Worm (Caenorhabditis elegans): ENCODE measurements around the gene Y39A1A.24.

The Y39A1A.24 gene

DNA sequence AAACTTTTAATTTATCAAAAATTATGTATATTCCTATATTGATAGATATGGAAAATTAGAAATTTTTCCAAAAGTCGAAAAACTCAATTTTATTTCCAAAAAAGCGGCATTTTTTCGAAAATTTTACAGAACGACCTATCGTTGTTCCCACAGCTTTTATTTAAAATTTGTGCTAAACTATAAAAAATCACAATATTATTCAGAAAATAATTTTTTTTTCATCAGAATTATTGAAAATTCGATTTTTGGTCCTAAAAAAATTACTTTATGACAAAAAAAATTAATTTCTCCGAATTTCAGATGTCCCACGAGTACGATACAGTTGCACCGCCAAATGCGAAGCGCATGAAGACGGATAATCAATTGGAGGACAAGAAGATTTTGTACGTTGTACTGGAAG lies 36.8 kb downstream of the Y39A1A.24 start, which contains the start of gene emg-1:
emg-1 (plus strand) TSS at position 301 of the 400 bp plus-strand sequence.
- TF ChIP-seq hmbx-1 (tag; optimal IDR thresholded peaks at IDR 0.05), result no peak
- TF ChIP-seq aly-1 (tag; optimal IDR thresholded peaks at IDR 0.05), result no peak
- TF ChIP-seq hmg-4 (GFP tag; optimal IDR thresholded peaks at IDR 0.05), result no peak
- TF ChIP-seq ama-1 (optimal IDR thresholded peaks at IDR 0.05), result no peak
- no peak for TF ChIP-seq ceh-36 (tag; optimal IDR thresholded peaks at IDR 0.05)
- TF ChIP-seq B0310.2 (tag; optimal IDR thresholded peaks at IDR 0.05), result no peak
- TF ChIP-seq sea-1 (GFP tag; conservative IDR thresholded peaks at IDR 0.05), result no peak
- no peak for TF ChIP-seq F13C5.2 (tag; optimal IDR thresholded peaks at IDR 0.05)
- TF ChIP-seq tra-4 (tag; optimal IDR thresholded peaks at IDR 0.05), result no peak
- no peak for TF ChIP-seq ceh-13 (GFP tag; optimal IDR thresholded peaks at IDR 0.05)
- no peak for TF ChIP-seq flt-1 (GFP tag; IDR thresholded peaks at IDR 0.05)
- TF ChIP-seq ets-7 (tag; optimal IDR thresholded peaks at IDR 0.05), result no peak
- no peak for TF ChIP-seq tbx-11 (GFP tag; IDR thresholded peaks at IDR 0.05)

DNA sequence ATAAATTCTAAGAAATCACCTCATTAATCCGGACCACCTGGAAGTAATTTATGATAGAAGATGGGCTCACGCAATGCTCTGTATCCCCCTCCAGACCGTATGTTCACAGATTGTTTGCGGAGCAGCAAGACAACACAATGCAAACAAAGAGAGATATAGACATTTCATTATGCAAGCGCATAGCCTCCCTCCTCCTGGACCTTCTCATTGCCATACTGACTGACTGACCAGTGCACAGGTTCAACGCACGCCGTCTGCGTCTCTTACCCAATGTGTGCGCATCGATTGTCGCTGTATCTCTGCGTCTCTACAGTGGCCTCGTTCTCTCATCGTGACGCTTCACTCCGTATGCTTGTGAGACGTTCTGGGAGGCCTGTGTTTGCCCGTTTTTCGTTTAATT lies 39.2 kb downstream of the Y39A1A.24 start:
- TF ChIP-seq sea-1 (GFP tag; conservative IDR thresholded peaks at IDR 0.05), result no peak
- TF ChIP-seq aly-1 (tag; optimal IDR thresholded peaks at IDR 0.05), result no peak
- peak; percentile 41 for TF ChIP-seq F13C5.2 (tag; optimal IDR thresholded peaks at IDR 0.05)
- TF ChIP-seq ama-1 (optimal IDR thresholded peaks at IDR 0.05), result no peak
- peak; percentile 45 for TF ChIP-seq hmg-4 (GFP tag; optimal IDR thresholded peaks at IDR 0.05)
- peak; percentile 37; the same call in 1 of the 2 replicates for TF ChIP-seq flt-1 (GFP tag; IDR thresholded peaks at IDR 0.05)
- TF ChIP-seq ceh-36 (tag; optimal IDR thresholded peaks at IDR 0.05), result no peak
- TF ChIP-seq scrt-1 (GFP tag; IDR thresholded peaks at IDR 0.05), result no peak
- TF ChIP-seq tra-4 (tag; optimal IDR thresholded peaks at IDR 0.05), result no peak
- TF ChIP-seq ets-7 (tag; optimal IDR thresholded peaks at IDR 0.05), result no peak
- no peak for TF ChIP-seq hnd-1 (tag; optimal IDR thresholded peaks at IDR 0.05)

DNA sequence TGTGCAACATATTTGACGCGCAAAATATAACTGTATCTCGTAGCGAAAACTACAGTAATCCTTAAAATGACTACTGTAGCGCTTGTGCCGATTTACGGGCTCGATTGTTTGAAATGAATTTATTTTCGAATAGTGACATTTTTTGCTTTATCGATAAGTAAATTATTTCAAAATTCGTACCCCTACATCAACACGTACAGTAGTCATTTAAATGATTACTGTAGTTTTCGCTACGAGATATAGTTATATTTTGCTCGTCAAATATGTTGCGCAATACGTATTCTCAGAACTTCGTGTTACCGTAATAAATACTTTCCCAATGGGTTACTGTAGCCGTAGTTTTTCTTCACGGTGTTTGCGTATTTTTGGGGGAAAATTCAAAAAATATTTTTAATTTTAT lies 40.4 kb downstream of the Y39A1A.24 start:
- no peak for TF ChIP-seq F13C5.2 (tag; optimal IDR thresholded peaks at IDR 0.05)

DNA sequence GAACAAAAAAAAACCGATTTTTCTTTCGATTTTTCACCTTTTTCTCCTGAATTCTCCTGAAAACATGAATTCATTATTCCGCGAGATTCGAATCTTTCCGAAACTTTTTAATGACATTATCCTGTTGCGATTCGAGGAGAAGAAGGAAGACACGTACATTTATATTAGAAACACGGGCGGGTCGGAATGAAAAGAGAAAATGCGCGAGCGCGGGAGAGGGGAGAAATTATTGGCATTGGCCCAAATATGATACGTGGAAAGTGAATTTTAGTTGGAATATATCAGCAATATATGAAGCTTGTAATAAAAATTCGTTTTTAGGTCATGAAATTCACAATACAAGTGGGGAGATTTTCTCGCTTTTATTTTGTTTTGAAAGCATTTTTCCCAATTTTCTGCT lies 41.0 kb downstream of the Y39A1A.24 start:
- no peak for TF ChIP-seq aly-1 (tag; optimal IDR thresholded peaks at IDR 0.05)
- no peak for TF ChIP-seq pes-1 (GFP tag; IDR thresholded peaks at IDR 0.05)
- TF ChIP-seq F13C5.2 (tag; optimal IDR thresholded peaks at IDR 0.05), result no peak
- no peak for TF ChIP-seq ceh-36 (tag; optimal IDR thresholded peaks at IDR 0.05)
- no peak for TF ChIP-seq hmbx-1 (tag; optimal IDR thresholded peaks at IDR 0.05)
- TF ChIP-seq sea-1 (GFP tag; conservative IDR thresholded peaks at IDR 0.05), result no peak
- TF ChIP-seq ama-1 (optimal IDR thresholded peaks at IDR 0.05), result no peak
- no peak for TF ChIP-seq flt-1 (GFP tag; IDR thresholded peaks at IDR 0.05)
- no peak for TF ChIP-seq hmg-4 (GFP tag; optimal IDR thresholded peaks at IDR 0.05)
- no peak for TF ChIP-seq B0310.2 (tag; optimal IDR thresholded peaks at IDR 0.05)

DNA sequence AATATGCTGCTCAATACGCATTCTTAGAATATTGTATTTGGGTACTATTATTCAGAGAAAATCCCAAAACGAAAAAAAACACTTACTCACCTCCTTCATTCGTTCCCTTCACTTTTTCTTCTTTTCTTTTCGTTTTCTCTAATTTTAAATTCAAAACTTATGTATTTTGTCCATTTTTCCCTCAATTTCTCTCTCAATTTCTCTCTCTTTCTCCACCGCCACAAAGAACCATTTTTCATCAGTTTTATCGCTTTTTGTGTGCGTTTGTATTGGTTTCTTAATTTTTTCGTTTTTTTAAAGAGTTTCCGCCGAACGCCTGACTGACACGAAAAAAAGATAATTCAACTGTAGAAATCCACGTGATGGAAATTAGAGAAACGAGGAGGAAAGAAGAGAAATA lies 42.3 kb downstream of the Y39A1A.24 start, which contains the start of gene cnt-2:
cnt-2 (plus strand) TSS at position 301 of the 400 bp plus-strand sequence.
- TF ChIP-seq aly-1 (tag; optimal IDR thresholded peaks at IDR 0.05) (no peak), ama-1 (optimal IDR thresholded peaks at IDR 0.05) (no peak), ceh-36 (tag; optimal IDR thresholded peaks at IDR 0.05) (no peak), hnd-1 (tag; optimal IDR thresholded peaks at IDR 0.05) (no peak), ets-7 (tag; optimal IDR thresholded peaks at IDR 0.05) (no peak), hmbx-1 (tag; optimal IDR thresholded peaks at IDR 0.05) (no peak), B0310.2 (tag; optimal IDR thresholded peaks at IDR 0.05) (no peak), ceh-13 (GFP tag; optimal IDR thresholded peaks at IDR 0.05) (no peak), sea-1 (GFP tag; conservative IDR thresholded peaks at IDR 0.05) (no peak), F13C5.2 (tag; optimal IDR thresholded peaks at IDR 0.05) (no peak), flt-1 (GFP tag; IDR thresholded peaks at IDR 0.05) (no peak), tbx-37 (GFP tag; conservative IDR thresholded peaks at IDR 0.05) (no peak), tbx-11 (GFP tag; IDR thresholded peaks at IDR 0.05) (no peak), hmg-4 (GFP tag; optimal IDR thresholded peaks at IDR 0.05) (no peak), scrt-1 (GFP tag; IDR thresholded peaks at IDR 0.05) (no peak), tra-4 (tag; optimal IDR thresholded peaks at IDR 0.05) (no peak)

DNA sequence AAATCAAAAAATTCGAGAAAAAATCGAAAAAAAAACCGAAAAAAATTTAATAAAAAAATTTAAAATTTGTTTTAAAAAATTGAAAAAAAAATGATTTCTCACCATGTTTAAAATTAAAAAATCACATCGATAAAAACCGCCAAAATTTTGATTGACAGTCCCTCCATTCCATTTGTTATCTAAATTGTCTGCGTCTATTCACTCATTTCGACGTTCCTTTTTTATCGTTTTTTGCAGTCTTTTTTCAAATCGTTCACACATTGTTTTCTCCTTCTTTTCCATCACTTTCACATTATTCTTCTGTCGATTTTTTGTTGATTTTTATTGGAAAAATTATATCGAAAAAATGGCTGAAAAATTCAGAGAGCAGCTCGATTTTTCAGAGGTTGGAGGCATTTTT lies 43.6 kb downstream of the Y39A1A.24 start:
- TF ChIP-seq tbx-37 (GFP tag; conservative IDR thresholded peaks at IDR 0.05) (no peak), tra-4 (tag; optimal IDR thresholded peaks at IDR 0.05) (no peak)

DNA sequence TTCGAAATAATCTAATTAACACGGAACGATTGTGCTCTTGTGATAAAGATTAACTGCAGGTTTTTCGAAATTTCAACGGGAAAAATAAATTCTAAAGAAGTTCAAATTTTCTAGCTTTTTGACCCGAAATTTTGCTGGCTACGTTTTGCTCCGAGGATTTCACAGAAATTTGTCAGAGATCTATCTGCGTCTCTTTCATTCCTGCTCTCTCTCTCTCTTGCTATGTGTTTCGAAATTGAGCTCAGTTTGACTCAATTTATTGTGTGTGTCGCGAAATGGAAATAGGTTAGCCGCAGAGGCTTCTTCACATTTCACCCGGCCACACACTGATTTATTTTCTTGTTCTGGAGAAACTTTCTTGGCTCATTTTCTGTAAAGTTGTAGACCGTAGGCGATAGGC lies 45.2 kb downstream of the Y39A1A.24 start:
- TF ChIP-seq tra-4 (tag; optimal IDR thresholded peaks at IDR 0.05) (no peak), ama-1 (optimal IDR thresholded peaks at IDR 0.05) (no peak), scrt-1 (GFP tag; IDR thresholded peaks at IDR 0.05) (no peak)

DNA sequence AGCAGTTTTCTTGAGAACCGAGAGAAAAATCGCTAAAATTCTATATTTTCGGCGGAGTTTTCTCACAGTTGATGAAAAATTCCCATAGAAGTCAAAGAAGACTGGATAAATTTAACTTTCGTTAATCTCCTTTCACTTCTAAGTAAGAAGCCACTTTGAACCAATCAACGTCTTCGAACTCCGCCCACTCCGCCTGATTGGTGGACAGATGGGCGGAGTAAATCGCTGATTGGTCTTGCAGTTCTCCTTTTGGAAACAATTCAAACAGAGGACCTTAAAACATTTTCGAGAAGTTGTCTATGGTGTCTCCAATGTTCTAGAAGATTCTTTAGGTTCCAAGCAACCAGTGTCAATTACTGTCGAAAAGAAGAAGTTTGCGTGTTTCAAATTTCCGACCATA lies 46.0 kb downstream of the Y39A1A.24 start:
- TF ChIP-seq pes-1 (GFP tag; IDR thresholded peaks at IDR 0.05) (no peak), ceh-36 (tag; optimal IDR thresholded peaks at IDR 0.05) (no peak), F13C5.2 (tag; optimal IDR thresholded peaks at IDR 0.05) (no peak), hnd-1 (tag; optimal IDR thresholded peaks at IDR 0.05) (no peak), ets-7 (tag; optimal IDR thresholded peaks at IDR 0.05) (no peak), tra-4 (tag; optimal IDR thresholded peaks at IDR 0.05) (no peak), hmg-4 (GFP tag; optimal IDR thresholded peaks at IDR 0.05) (no peak), tbx-37 (GFP tag; conservative IDR thresholded peaks at IDR 0.05) (no peak)

DNA sequence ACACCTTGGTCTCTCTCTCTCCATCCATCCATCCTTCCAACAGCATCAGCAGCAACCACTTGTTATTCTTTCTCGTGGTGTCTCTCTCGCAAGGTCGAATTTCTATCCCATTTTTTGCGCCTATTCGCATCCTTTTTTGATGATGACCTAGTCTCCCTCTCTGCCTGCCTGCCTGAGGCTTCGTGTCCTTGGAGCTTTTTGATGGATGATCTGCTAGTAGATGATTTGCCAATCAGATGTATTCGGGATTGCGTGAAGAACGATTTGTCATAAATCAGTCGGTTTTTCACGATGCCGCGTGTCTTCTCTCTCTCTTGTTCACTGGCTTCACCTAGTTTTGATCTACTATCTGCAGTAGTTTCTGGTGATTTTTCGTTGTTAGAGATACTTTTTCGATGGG lies 48.9 kb downstream of the Y39A1A.24 start:
- TF ChIP-seq sea-1 (GFP tag; conservative IDR thresholded peaks at IDR 0.05), result no peak
- TF ChIP-seq tbx-37 (GFP tag; conservative IDR thresholded peaks at IDR 0.05), result no peak
- TF ChIP-seq ets-7 (tag; optimal IDR thresholded peaks at IDR 0.05), result no peak
- no peak for TF ChIP-seq hmg-4 (GFP tag; optimal IDR thresholded peaks at IDR 0.05)
- TF ChIP-seq tra-4 (tag; optimal IDR thresholded peaks at IDR 0.05), result no peak
